Fruit fly (Drosophila melanogaster) whole organism, embryonic: ENCODE measurements around the gene CG2961.

ENCODE experiments used
- Atf6 ChIP-seq: fragments of 200-800 bp; sonication (Bioruptor generic); IDR thresholded peaks from 2 replicates; pipeline ENCODE4 v1.3.6; 2022; ENCODE audit warnings: missing biosample characterization, missing genetic modification characterization
- CG10267 ChIP-seq: fragments of 200-800 bp; sonication (Bioruptor generic); optimal IDR thresholded peaks from 2 replicates; lab custom pipeline; 2018; ENCODE audit warnings: missing biosample characterization, mild to moderate bottlenecking, missing genetic modification characterization, moderate library complexity
- CG1233 ChIP-seq: fragments of 200-800 bp; sonication (Bioruptor generic); optimal IDR thresholded peaks from 4 replicates; lab custom pipeline; 2018; ENCODE audit warnings: missing biosample characterization, mild to moderate bottlenecking, missing genetic modification characterization
- CG12659 ChIP-seq: fragments of 200-800 bp; sonication (Bioruptor generic); optimal IDR thresholded peaks from 3 replicates; lab custom pipeline; 2017; ENCODE audit warnings: mild to moderate bottlenecking, missing biosample characterization, missing genetic modification reagents, missing genetic modification characterization
- CG15011 ChIP-seq: fragments of 200-800 bp; sonication (Bioruptor generic); optimal IDR thresholded peaks from 3 replicates; lab custom pipeline; 2018; ENCODE audit warnings: missing biosample characterization, mild to moderate bottlenecking, missing genetic modification characterization
- CG1529 ChIP-seq: fragments of 200-800 bp; sonication (Bioruptor generic); optimal IDR thresholded peaks from 3 replicates; lab custom pipeline; 2018; ENCODE audit warnings: missing biosample characterization, missing genetic modification characterization
- CG17359 ChIP-seq: fragments of 200-800 bp; sonication (Bioruptor generic); optimal IDR thresholded peaks from 3 replicates; lab custom pipeline; 2018; ENCODE audit warnings: missing biosample characterization, mild to moderate bottlenecking, missing genetic modification characterization, moderate library complexity
- CG2875 ChIP-seq: fragments of 200-800 bp; sonication (Bioruptor generic); optimal IDR thresholded peaks from 2 replicates; lab custom pipeline; 2017; ENCODE audit warnings: missing biosample characterization, mild to moderate bottlenecking, missing genetic modification characterization, missing genetic modification reagents
- CG31388 ChIP-seq: fragments of 200-800 bp; sonication (Bioruptor generic); optimal IDR thresholded peaks from 2 replicates; lab custom pipeline; 2016; ENCODE audit warnings: missing biosample characterization, missing genetic modification characterization
- CG32772 ChIP-seq: fragments of 200-800 bp; sonication (Bioruptor generic); IDR thresholded peaks from 2 replicates; pipeline ENCODE4 v1.3.6; 2022; ENCODE audit warnings: missing biosample characterization, missing genetic modification characterization
- CG43689 ChIP-seq: fragments of 200-800 bp; sonication (Bioruptor generic); IDR thresholded peaks from 2 replicates; pipeline ENCODE4 v1.3.6; 2022; ENCODE audit warnings: missing biosample characterization, missing genetic modification characterization
- CG4730 ChIP-seq: fragments of 200-800 bp; sonication (Bioruptor generic); IDR thresholded peaks from 2 replicates; pipeline ENCODE4 v1.3.6; 2022; ENCODE audit warnings: missing biosample characterization, missing genetic modification characterization
- CG6654 ChIP-seq: fragments of 200-800 bp; sonication (Bioruptor generic); optimal IDR thresholded peaks from 2 replicates; lab custom pipeline; 2017; ENCODE audit warnings: missing biosample characterization, mild to moderate bottlenecking, missing genetic modification characterization
- CG7556 ChIP-seq: fragments of 200-800 bp; sonication (Bioruptor generic); optimal IDR thresholded peaks from 2 replicates; lab custom pipeline; 2017; ENCODE audit warnings: missing biosample characterization, mild to moderate bottlenecking, missing genetic modification characterization
- CG8281 ChIP-seq: fragments of 200-800 bp; sonication (Bioruptor generic); optimal IDR thresholded peaks from 2 replicates; lab custom pipeline; 2018; ENCODE audit warnings: missing biosample characterization, mild to moderate bottlenecking, missing genetic modification characterization, moderate library complexity
- CG9437 ChIP-seq: fragments of 200-800 bp; sonication (Bioruptor generic); optimal IDR thresholded peaks from 2 replicates; lab custom pipeline; 2018; ENCODE audit warnings: missing biosample characterization, mild to moderate bottlenecking, missing genetic modification characterization
- CG9817 ChIP-seq: fragments of 200-800 bp; sonication (Bioruptor generic); optimal IDR thresholded peaks from 2 replicates; lab custom pipeline; 2018; ENCODE audit warnings: missing biosample characterization, mild to moderate bottlenecking, missing genetic modification characterization, moderate library complexity
- Camta ChIP-seq: fragments of 200-800 bp; sonication (Bioruptor generic); optimal IDR thresholded peaks from 2 replicates; lab custom pipeline; 2016; ENCODE audit warnings: missing biosample characterization, missing genetic modification characterization
- CoRest ChIP-seq: fragments of 200-800 bp; sonication (Bioruptor generic); optimal IDR thresholded peaks from 3 replicates; lab custom pipeline; 2018; ENCODE audit warnings: missing biosample characterization, mild to moderate bottlenecking, missing genetic modification characterization, moderate library complexity
- Dek ChIP-seq: fragments of 200-800 bp; sonication (Bioruptor generic); optimal IDR thresholded peaks from 3 replicates; lab custom pipeline; 2019; ENCODE audit warnings: missing biosample characterization, mild to moderate bottlenecking, missing genetic modification characterization, moderate library complexity
- Fer1 ChIP-seq: fragments of 200-800 bp; sonication (Bioruptor generic); optimal IDR thresholded peaks from 2 replicates; lab custom pipeline; 2017; ENCODE audit warnings: missing biosample characterization, mild to moderate bottlenecking, missing genetic modification characterization
- Gug ChIP-seq: fragments of 200-800 bp; sonication (Bioruptor generic); IDR thresholded peaks from 4 replicates; pipeline ENCODE4 v1.3.6; 2022; ENCODE audit warnings: missing biosample characterization, missing genetic modification characterization
- HLHmδ ChIP-seq: fragments of 200-800 bp; sonication (Bioruptor generic); optimal IDR thresholded peaks from 2 replicates; lab custom pipeline; 2018; ENCODE audit warnings: missing biosample characterization, mild to moderate bottlenecking, missing genetic modification characterization, moderate library complexity
- Mad ChIP-seq: fragments of 200-800 bp; sonication (Bioruptor generic); optimal IDR thresholded peaks from 2 replicates; lab custom pipeline; 2016; ENCODE audit warnings: missing biosample characterization, missing genetic modification characterization
- Meics ChIP-seq: fragments of 200-800 bp; sonication (Bioruptor generic); optimal IDR thresholded peaks from 2 replicates; lab custom pipeline; 2017; ENCODE audit warnings: missing biosample characterization, mild to moderate bottlenecking, missing genetic modification characterization
- Ptx1 ChIP-seq: fragments of 200-800 bp; sonication (Bioruptor generic); IDR thresholded peaks from 2 replicates; pipeline ENCODE4 v1.3.6; 2022; ENCODE audit warnings: missing biosample characterization, missing genetic modification characterization
- Spps ChIP-seq: fragments of 200-800 bp; sonication (Bioruptor generic); optimal IDR thresholded peaks from 2 replicates; lab custom pipeline; 2018; ENCODE audit warnings: missing biosample characterization, mild to moderate bottlenecking, missing genetic modification characterization
- crp ChIP-seq, 2 experiments: fragments of 200-800 bp; sonication (Bioruptor generic); optimal IDR thresholded peaks; 2 replicates in 1 of 2; 3 replicates in 1 of 2; lab custom pipeline; 2017; ENCODE audit warnings: missing biosample characterization in 2 of 2, missing genetic modification characterization in 2 of 2, mild to moderate bottlenecking in 1 of 2, moderate library complexity in 1 of 2
- esg ChIP-seq: fragments of 200-800 bp; sonication (Bioruptor generic); conservative IDR thresholded peaks from 2 replicates; pipeline ENCODE4 v1.3.6; 2022; ENCODE audit warnings: missing biosample characterization, missing genetic modification characterization
- gcm ChIP-seq: fragments of 200-800 bp; sonication (Bioruptor generic); optimal IDR thresholded peaks from 2 replicates; lab custom pipeline; 2019; ENCODE audit warnings: missing biosample characterization, mild to moderate bottlenecking, missing genetic modification characterization, moderate library complexity
- gt ChIP-seq: fragments of 200-800 bp; sonication (Bioruptor generic); IDR thresholded peaks from 2 replicates; pipeline ENCODE4 v1.3.6; 2022; ENCODE audit warnings: missing biosample characterization, missing genetic modification characterization
- hkb ChIP-seq, 2 experiments: fragments of 200-800 bp in 1 of 2; fragments of >200 bp in 1 of 2; sonication (Bioruptor generic) in 1 of 2; IDR thresholded peaks in 1 of 2; optimal IDR thresholded peaks in 1 of 2; 2 replicates each; pipeline versions ENCODE4 v1.3.6 to Lab custom; 2017 to 2022; ENCODE audit warnings: missing biosample characterization in 1 of 2, missing genetic modification characterization in 1 of 2
- ind ChIP-seq: fragments of 200-800 bp; sonication (Bioruptor generic); optimal IDR thresholded peaks from 3 replicates; lab custom pipeline; 2016; ENCODE audit warnings: missing biosample characterization, missing genetic modification characterization
- jumu ChIP-seq: fragments of 200-800 bp; sonication (Bioruptor generic); optimal IDR thresholded peaks from 3 replicates; lab custom pipeline; 2016; ENCODE audit warnings: missing biosample characterization, missing genetic modification characterization
- ken ChIP-seq: fragments of 200-800 bp; sonication (Bioruptor generic); IDR thresholded peaks from 3 replicates; pipeline ENCODE4 v1.3.6; 2022; ENCODE audit warnings: missing biosample characterization, missing genetic modification characterization
- luna ChIP-seq: fragments of 200-800 bp; sonication (Bioruptor generic); optimal IDR thresholded peaks from 2 replicates; lab custom pipeline; 2016; ENCODE audit warnings: missing biosample characterization, missing genetic modification characterization
- mirr ChIP-seq: fragments of 200-800 bp; sonication (Bioruptor generic); optimal IDR thresholded peaks from 3 replicates; lab custom pipeline; 2018; ENCODE audit warnings: missing biosample characterization, mild to moderate bottlenecking, missing genetic modification characterization
- nmo ChIP-seq: fragments of 200-800 bp; sonication (Bioruptor generic); optimal IDR thresholded peaks from 2 replicates; lab custom pipeline; 2018; ENCODE audit warnings: missing biosample characterization, mild to moderate bottlenecking, missing genetic modification characterization, moderate library complexity
- rib ChIP-seq: fragments of 200-800 bp; sonication (Bioruptor generic); IDR thresholded peaks from 2 replicates; pipeline ENCODE4 v1.3.6; 2022; ENCODE audit warnings: missing biosample characterization, missing genetic modification characterization
- row ChIP-seq: fragments of 200-800 bp; sonication (Bioruptor generic); IDR thresholded peaks from 3 replicates; pipeline ENCODE4 v1.3.6; 2022; ENCODE audit warnings: missing biosample characterization, missing genetic modification characterization
- sob ChIP-seq: fragments of 200-800 bp; sonication (Bioruptor generic); IDR thresholded peaks from 2 replicates; pipeline ENCODE4 v1.3.6; 2022; ENCODE audit warnings: missing biosample characterization, missing genetic modification characterization
- tin ChIP-seq: fragments of 200-800 bp; sonication (Bioruptor generic); optimal IDR thresholded peaks from 3 replicates; lab custom pipeline; 2016; ENCODE audit warnings: missing biosample characterization, missing genetic modification characterization
- unpg ChIP-seq: fragments of 200-800 bp; sonication (Bioruptor generic); optimal IDR thresholded peaks from 3 replicates; lab custom pipeline; 2018; ENCODE audit warnings: missing biosample characterization, mild to moderate bottlenecking, missing genetic modification characterization, moderate library complexity

Gene CG2961

DNA sequence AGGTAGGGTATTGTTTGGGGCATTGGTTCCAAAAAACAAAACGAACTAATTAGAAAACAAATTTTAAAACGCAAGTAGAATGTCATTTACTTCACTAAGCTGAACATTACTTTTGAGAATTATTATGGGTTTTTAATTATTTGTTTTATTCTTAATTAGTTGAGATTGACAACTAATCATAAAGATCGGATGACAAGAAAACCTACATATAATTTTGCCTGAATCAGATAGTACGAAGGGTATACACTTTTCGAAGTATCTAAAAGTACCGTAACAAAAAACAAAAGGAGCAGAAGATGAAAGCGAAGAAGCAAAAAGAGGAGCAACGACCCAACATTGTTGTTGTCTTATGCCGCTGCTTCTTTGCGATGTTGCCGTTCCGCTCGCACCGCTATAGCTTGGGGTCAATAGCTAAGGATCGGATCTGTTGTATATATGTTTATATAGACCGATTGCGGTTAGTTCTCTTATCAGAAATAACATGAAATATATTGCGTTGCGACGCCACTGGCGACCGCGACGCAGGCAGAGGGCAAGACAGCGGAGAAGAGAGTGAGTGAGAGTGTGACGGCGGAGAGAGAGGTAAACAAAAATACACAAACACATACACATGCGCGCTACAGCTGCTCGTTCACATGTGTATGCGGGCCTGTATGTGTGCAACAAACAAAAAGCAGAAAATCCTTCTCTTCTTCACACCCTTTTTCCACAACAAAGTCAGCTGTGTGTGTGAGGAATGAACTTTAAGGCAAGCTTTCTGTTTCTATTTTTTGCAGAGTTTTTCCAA is 21.6 kb downstream of the CG2961 start (continued):
- peak; percentile 56 for TF ChIP-seq CG9437 (GFP tag; lab: Kevin White, UChicago)
- TF ChIP-seq hkb (optimal IDR thresholded peaks at IDR 0.05; lab: Kevin White, UChicago) = no peak
- peak; percentile 45 for TF ChIP-seq hkb (GFP tag; IDR thresholded peaks at IDR 0.05; lab: Robert Waterston, UW)
- no peak for TF ChIP-seq ken (GFP tag; lab: Robert Waterston, UW)
- TF ChIP-seq CG1233 (GFP tag; lab: Kevin White, UChicago) = peak; percentile 38
- no peak for TF ChIP-seq CG43689 (GFP tag; lab: Robert Waterston, UW)
- TF ChIP-seq row (GFP tag; lab: Robert Waterston, UW) = peak; percentile 69
- TF ChIP-seq rib (GFP tag; lab: Robert Waterston, UW) = no peak
- TF ChIP-seq CG7556 (GFP tag; lab: Kevin White, UChicago) = peak; percentile 65
- peak; percentile 68 for TF ChIP-seq CG17359 (tag; lab: Kevin White, UChicago)
- peak; percentile 73 for TF ChIP-seq Dek (tag; lab: Kevin White, UChicago)
- TF ChIP-seq Mad (GFP tag; lab: Kevin White, UChicago) = peak; percentile 6
- peak; percentile 70 for TF ChIP-seq Meics (GFP tag; lab: Kevin White, UChicago)
- TF ChIP-seq CG1529 = peak; percentile 13
- peak; percentile 24 for TF ChIP-seq Spps (tag; lab: Kevin White, UChicago)
- TF ChIP-seq sob = peak; percentile 36; the same call in 1 of the 2 replicates
- peak; percentile 41 for TF ChIP-seq CG12659 (GFP tag; lab: Kevin White, UChicago)
- peak; percentile 80 for TF ChIP-seq nmo (GFP tag; lab: Kevin White, UChicago)
- TF ChIP-seq tin = peak; percentile 40
- TF ChIP-seq Ptx1 (GFP tag; lab: Robert Waterston, UW) = peak; percentile 51
- TF ChIP-seq CG32772 = no peak
- TF ChIP-seq HLHmδ = peak; percentile 35
- peak; percentile 57 for TF ChIP-seq CG9817 (tag; lab: Kevin White, UChicago)
- TF ChIP-seq crp (GFP tag; optimal IDR thresholded peaks at IDR 0.05; lab: Kevin White, UChicago) = peak in 1 of 2 experiments; percentile 68
- TF ChIP-seq jumu (GFP tag; lab: Kevin White, UChicago) = peak; percentile 9
- peak; percentile 9 for TF ChIP-seq CG2875 (GFP tag; lab: Kevin White, UChicago)
- TF ChIP-seq CG31388 (GFP tag; lab: Kevin White, UChicago) = no peak
- peak; percentile 56 for TF ChIP-seq CG10267 (tag; lab: Kevin White, UChicago)
- peak; percentile 19 for TF ChIP-seq mirr (GFP tag; lab: Kevin White, UChicago)
- TF ChIP-seq CG6654 (GFP tag; lab: Kevin White, UChicago) = peak; percentile 11
- peak; percentile 8 for TF ChIP-seq gcm (GFP tag; lab: Kevin White, UChicago)
- TF ChIP-seq unpg = peak; percentile 61
- peak; percentile 26 for TF ChIP-seq esg
- peak; percentile 47; the same call in 1 of the 2 replicates for TF ChIP-seq Atf6 (GFP tag; lab: Robert Waterston, UW)
- peak; percentile 8 for TF ChIP-seq CG15011 (GFP tag; lab: Kevin White, UChicago)
- peak; percentile 79 for TF ChIP-seq CoRest (tag; lab: Kevin White, UChicago)
- no peak for TF ChIP-seq CG8281 (tag; lab: Kevin White, UChicago)
- TF ChIP-seq Fer1 (GFP tag; lab: Kevin White, UChicago) = peak; percentile 35
- TF ChIP-seq Camta (GFP tag; lab: Kevin White, UChicago) = peak; percentile 34
- no peak for TF ChIP-seq Gug (GFP tag; lab: Robert Waterston, UW)
- peak; percentile 57 for TF ChIP-seq ind (GFP tag; lab: Kevin White, UChicago)
- TF ChIP-seq CG4730 (GFP tag; lab: Robert Waterston, UW) = no peak
- no peak for TF ChIP-seq gt (GFP tag; lab: Robert Waterston, UW)
- no peak for TF ChIP-seq luna (GFP tag; lab: Kevin White, UChicago)
